Worm (Caenorhabditis elegans): ENCODE measurements around the gene F19C7.3.

Gene F19C7.3

ce11 chrIV:4633393-4633792 is 36.5 kb downstream of the F19C7.3 start, which contains the start of gene R105.1:
TSS of gene R105.1 (plus strand) at chrIV:4633693.
- no peak for TF ChIP-seq him-1 (tag; optimal IDR thresholded peaks at IDR 0.05)
- TF ChIP-seq bed-2 (GFP tag; IDR thresholded peaks at IDR 0.05) = no peak
- TF ChIP-seq snpc-1.1 (tag; optimal IDR thresholded peaks at IDR 0.05; ENCODE audit: insufficient read depth) = no peak
- TF ChIP-seq tbp1 (GFP tag; optimal IDR thresholded peaks at IDR 0.05) = no peak
- no peak for TF ChIP-seq aptf-3 (GFP tag; IDR thresholded peaks at IDR 0.05)
- TF ChIP-seq pbrm-1 (GFP tag; IDR thresholded peaks at IDR 0.05) = no peak
- no peak for TF ChIP-seq ama-1 (optimal IDR thresholded peaks at IDR 0.05)
- no peak for TF ChIP-seq ama-1 (GFP tag; optimal IDR thresholded peaks at IDR 0.05)

- TF ChIP-seq sea-2 (GFP tag; IDR thresholded peaks at IDR 0.05) = no peak
- TF ChIP-seq ceh-100 (GFP tag; IDR thresholded peaks at IDR 0.05) = no peak
- TF ChIP-seq tbx-9 (tag; optimal IDR thresholded peaks at IDR 0.05; ENCODE audit: borderline replicate concordance) = no peak
- TF ChIP-seq ztf-3 (GFP tag; optimal IDR thresholded peaks at IDR 0.05) = no peak
- TF ChIP-seq lsl-1 (GFP tag; optimal IDR thresholded peaks at IDR 0.05) = no peak
- TF ChIP-seq ztf-25 (GFP tag; IDR thresholded peaks at IDR 0.05) = no peak
- no peak for TF ChIP-seq F57A8.1 (GFP tag; optimal IDR thresholded peaks at IDR 0.05)
- no peak for TF ChIP-seq dox-1 (GFP tag; IDR thresholded peaks at IDR 0.05)
- no peak for TF ChIP-seq aptf-2 (GFP tag; conservative IDR thresholded peaks at IDR 0.05)
- no peak for TF ChIP-seq madf-6 (GFP tag; IDR thresholded peaks at IDR 0.05)
Measured at ce11 chrIV:4636001-4636400, 39.1 kb downstream of the F19C7.3 start, which contains the start of gene R105.5. TSS of gene R105.5 (plus strand) at chrIV:4636301.

- TF ChIP-seq ceh-91 (GFP tag; IDR thresholded peaks at IDR 0.05) (no peak), ztf-28 (GFP tag; IDR thresholded peaks at IDR 0.05) (0 out of 2 replicates have a peak, but pooled peaks have one; percentile 41), lin-26 (GFP tag; IDR thresholded peaks at IDR 0.05) (0 out of 2 replicates have a peak, but pooled peaks have one; percentile 13), Y53G8AR.9 (GFP tag; conservative IDR thresholded peaks at IDR 0.05) (no peak)
Measured at ce11 chrIV:4637840-4638239, 40.9 kb downstream of the F19C7.3 start, which contains the start of gene F19C7.8. TSS of gene F19C7.8 (minus strand) at chrIV:4638095.

- no peak for TF ChIP-seq C17E4.6 (GFP tag; IDR thresholded peaks at IDR 0.05)
- no peak for TF ChIP-seq sptf-2 (GFP tag; optimal IDR thresholded peaks at IDR 0.05)
- TF ChIP-seq rec-8 (tag; optimal IDR thresholded peaks at IDR 0.05) = no peak
- TF ChIP-seq lin-40 (tag; optimal IDR thresholded peaks at IDR 0.05) = no peak
- no peak for TF ChIP-seq hmg-20 (GFP tag; IDR thresholded peaks at IDR 0.05)
- TF ChIP-seq ztf-3 (GFP tag; optimal IDR thresholded peaks at IDR 0.05) = no peak
- TF ChIP-seq nhr-179 (tag; optimal IDR thresholded peaks at IDR 0.05) = no peak
- no peak for TF ChIP-seq somi-1 (GFP tag; optimal IDR thresholded peaks at IDR 0.05)
- no peak for TF ChIP-seq nhr-27 (tag; optimal IDR thresholded peaks at IDR 0.05)
- no peak for TF ChIP-seq aptf-2 (GFP tag; conservative IDR thresholded peaks at IDR 0.05)
- no peak for TF ChIP-seq attf-6 (GFP tag; IDR thresholded peaks at IDR 0.05)
- no peak for TF ChIP-seq nhr-90 (tag; optimal IDR thresholded peaks at IDR 0.05)
- TF ChIP-seq tlf-1 (GFP tag; optimal IDR thresholded peaks at IDR 0.05) = no peak
Measured at ce11 chrIV:4639352-4639751, 42.4 kb downstream of the F19C7.3 start.

DNA sequence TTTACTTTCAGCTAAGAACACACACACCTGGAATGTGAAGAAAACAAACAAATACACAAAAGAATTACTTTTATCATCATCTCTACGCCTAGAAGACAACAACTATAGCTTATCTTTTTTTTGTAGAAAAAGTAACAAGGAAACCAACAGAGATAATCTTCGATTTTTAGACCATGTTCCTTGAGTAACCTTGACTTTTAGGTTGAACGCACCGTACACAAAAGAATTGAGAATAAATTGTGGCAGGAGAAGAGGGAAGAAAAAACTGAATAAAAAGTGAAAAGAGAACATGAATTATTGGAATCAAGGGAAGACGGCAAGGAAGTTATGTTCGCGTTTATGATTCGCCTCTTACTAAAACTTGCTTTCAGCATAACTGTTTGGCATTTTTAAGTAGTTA is 44.0 kb downstream of the F19C7.3 start:
- TF ChIP-seq B0261.1 (tag; optimal IDR thresholded peaks at IDR 0.05) (no peak), ztf-26 (tag; optimal IDR thresholded peaks at IDR 0.05) (peak; percentile 18), tbx-9 (tag; optimal IDR thresholded peaks at IDR 0.05; ENCODE audit: borderline replicate concordance) (no peak), zim-3 (tag; optimal IDR thresholded peaks at IDR 0.05) (no peak), ztf-3 (GFP tag; optimal IDR thresholded peaks at IDR 0.05) (no peak), egl-44 (GFP tag; IDR thresholded peaks at IDR 0.05) (no peak), ztf-6 (GFP tag; IDR thresholded peaks at IDR 0.05) (no peak), egl-18 (GFP tag; IDR thresholded peaks at IDR 0.05) (no peak)

Data from whole organism, young adult.